Fruit fly (Drosophila melanogaster) whole organism, wandering third instar larva: ENCODE measurements around the gene Amnionless.

Source experiments
- Abd-B ChIP-seq: fragments of >200 bp; optimal IDR thresholded peaks from 2 replicates; lab custom pipeline; 2017; ENCODE audit warnings: missing biosample characterization, missing genetic modification characterization
- CG32264 ChIP-seq: fragments of 200-800 bp; sonication (Bioruptor generic); optimal IDR thresholded peaks from 2 replicates; lab custom pipeline; 2016; ENCODE audit warnings: missing biosample characterization, missing genetic modification characterization
- CG9705 ChIP-seq: fragments of 200-800 bp; sonication (Bioruptor generic); optimal IDR thresholded peaks from 2 replicates; lab custom pipeline; 2018; ENCODE audit warnings: missing biosample characterization, mild to moderate bottlenecking, missing genetic modification characterization
- CrebA ChIP-seq: fragments of 200-800 bp; sonication (Bioruptor generic); optimal IDR thresholded peaks from 2 replicates; lab custom pipeline; 2016; ENCODE audit warnings: missing biosample characterization, mild to moderate bottlenecking, missing genetic modification characterization, borderline replicate concordance
- Dfd ChIP-seq: fragments of >200 bp; optimal IDR thresholded peaks from 2 replicates; lab custom pipeline; 2017; ENCODE audit warnings: missing biosample characterization, missing genetic modification characterization
- Dif ChIP-seq: fragments of 200-275, 200-300 bp; sonication (Bioruptor generic); optimal IDR thresholded peaks from 2 replicates; lab custom pipeline; 2018; ENCODE audit warnings: missing biosample characterization, missing genetic modification characterization; ENCODE audit not compliant: partially characterized antibody
- GATAd ChIP-seq: sonication (Bioruptor generic); optimal IDR thresholded peaks from 2 replicates; lab custom pipeline; 2016; ENCODE audit warnings: missing biosample characterization, missing genetic modification characterization
- HLH106 ChIP-seq: fragments of 200-800 bp; optimal IDR thresholded peaks from 3 replicates; lab custom pipeline; 2019; ENCODE audit warnings: missing biosample characterization, mild to moderate bottlenecking, missing genetic modification characterization, moderate library complexity
- Hnf4 ChIP-seq: fragments of 200-800 bp; sonication (Bioruptor generic); optimal IDR thresholded peaks from 2 replicates; lab custom pipeline; 2016; ENCODE audit warnings: missing biosample characterization, mild to moderate bottlenecking, missing genetic modification characterization
- Hr78 ChIP-seq: fragments of >200 bp; optimal IDR thresholded peaks from 2 replicates; lab custom pipeline; 2017; ENCODE audit warnings: missing biosample characterization, missing genetic modification characterization
- Hr83 ChIP-seq: fragments of 200-300 bp; sonication (Bioruptor generic); optimal IDR thresholded peaks from 2 replicates; lab custom pipeline; 2016; ENCODE audit warnings: missing biosample characterization, mild to moderate bottlenecking, missing genetic modification characterization, moderate library complexity; ENCODE audit not compliant: poor library complexity, severe bottlenecking
- Jra ChIP-seq: sonication (Bioruptor generic); optimal IDR thresholded peaks from 2 replicates; lab custom pipeline; 2016; ENCODE audit warnings: missing biosample characterization, missing genetic modification characterization
- Mio ChIP-seq: sonication (Bioruptor generic); optimal IDR thresholded peaks from 2 replicates; lab custom pipeline; 2016; ENCODE audit warnings: missing biosample characterization, missing genetic modification characterization
- Myc ChIP-seq: fragments of >200 bp; optimal IDR thresholded peaks from 2 replicates; lab custom pipeline; 2017
- N ChIP-seq: fragments of >200 bp; optimal IDR thresholded peaks from 2 replicates; lab custom pipeline; 2018; ENCODE audit warnings: missing biosample characterization, missing external identifiers, missing genetic modification characterization
- OdsH ChIP-seq: fragments of 200-800 bp; sonication (Bioruptor generic); optimal IDR thresholded peaks from 2 replicates; lab custom pipeline; 2016; ENCODE audit warnings: missing biosample characterization, mild to moderate bottlenecking, missing genetic modification characterization
- Rel ChIP-seq, 2 experiments: fragments of 200-800 bp; sonication (Bioruptor generic) in 1 of 2; optimal IDR thresholded peaks; 2 replicates in 1 of 2; 3 replicates in 1 of 2; lab custom pipeline; 2016 to 2019; ENCODE audit warnings: mild to moderate bottlenecking in 2 of 2, missing biosample characterization in 2 of 2, missing genetic modification characterization in 2 of 2, moderate library complexity in 1 of 2
- Sp1 ChIP-seq: fragments of 200-800 bp; sonication (Bioruptor generic); optimal IDR thresholded peaks from 3 replicates; lab custom pipeline; 2019; ENCODE audit warnings: missing biosample characterization, mild to moderate bottlenecking, missing genetic modification characterization, moderate library complexity
- Vsx2 ChIP-seq: fragments of 200-300, 225-300 bp; sonication (Bioruptor generic); optimal IDR thresholded peaks from 2 replicates; lab custom pipeline; 2018; ENCODE audit warnings: missing biosample characterization, missing genetic modification characterization; ENCODE audit not compliant: partially characterized antibody
- br ChIP-seq: fragments of 200-800 bp; sonication (Bioruptor generic); optimal IDR thresholded peaks from 2 replicates; lab custom pipeline; 2016; ENCODE audit warnings: missing biosample characterization, missing genetic modification characterization
- brk ChIP-seq: fragments of 200-800 bp; sonication (Bioruptor generic); optimal IDR thresholded peaks from 2 replicates; lab custom pipeline; 2016; ENCODE audit warnings: missing biosample characterization, mild to moderate bottlenecking, missing genetic modification characterization
- dl ChIP-seq, 2 experiments: fragments of 175-275, 200-275 bp in 1 of 2; fragments of 200-275 bp in 1 of 2; sonication (Bioruptor generic); optimal IDR thresholded peaks; lab custom pipeline; 2018; ENCODE audit warnings: mild to moderate bottlenecking in 2 of 2, missing biosample characterization in 2 of 2, missing genetic modification characterization in 2 of 2, moderate library complexity in 2 of 2; ENCODE audit not compliant: partially characterized antibody in 2 of 2, insufficient read depth in 1 of 2
- dmrt93B ChIP-seq: fragments of 200-800 bp; sonication (Bioruptor generic); optimal IDR thresholded peaks from 2 replicates; lab custom pipeline; 2018; ENCODE audit warnings: missing biosample characterization, mild to moderate bottlenecking, missing genetic modification characterization
- ey ChIP-seq: fragments of 200-800 bp; sonication (Bioruptor generic); optimal IDR thresholded peaks from 2 replicates; lab custom pipeline; 2016; ENCODE audit warnings: missing biosample characterization, missing genetic modification characterization
- foxo ChIP-seq, 2 experiments: fragments of 200-800 bp; sonication (Bioruptor generic); optimal IDR thresholded peaks; 2 replicates in 1 of 2; 3 replicates in 1 of 2; lab custom pipeline; 2016 to 2017; ENCODE audit warnings: missing biosample characterization in 2 of 2, missing genetic modification characterization in 2 of 2
- fru ChIP-seq: fragments of 200-800 bp; sonication (Bioruptor generic); optimal IDR thresholded peaks from 3 replicates; lab custom pipeline; 2016; ENCODE audit warnings: missing biosample characterization, mild to moderate bottlenecking, missing genetic modification characterization
- pan ChIP-seq: fragments of >200 bp; optimal IDR thresholded peaks from 2 replicates; lab custom pipeline; 2017
- psq ChIP-seq: fragments of 200-800 bp; sonication (Bioruptor generic); optimal IDR thresholded peaks from 3 replicates; lab custom pipeline; 2017; ENCODE audit warnings: missing biosample characterization, mild to moderate bottlenecking, missing genetic modification characterization, moderate library complexity
- sage ChIP-seq: fragments of 200-800 bp; sonication (Bioruptor generic); optimal IDR thresholded peaks from 2 replicates; lab custom pipeline; 2016; ENCODE audit warnings: missing biosample characterization, mild to moderate bottlenecking, missing genetic modification characterization
- sv ChIP-seq: fragments of 200-800 bp; sonication (Bioruptor generic); optimal IDR thresholded peaks from 3 replicates; lab custom pipeline; 2016; ENCODE audit warnings: missing biosample characterization, missing genetic modification characterization
- usp ChIP-seq: fragments of >200 bp; optimal IDR thresholded peaks from 2 replicates; lab custom pipeline; 2017; ENCODE audit warnings: missing biosample characterization, missing genetic modification characterization
- woc ChIP-seq: sonication (Bioruptor generic); optimal IDR thresholded peaks from 2 replicates; lab custom pipeline; 2016; ENCODE audit warnings: missing biosample characterization, mild to moderate bottlenecking, missing genetic modification characterization

The Amnionless gene

DNA sequence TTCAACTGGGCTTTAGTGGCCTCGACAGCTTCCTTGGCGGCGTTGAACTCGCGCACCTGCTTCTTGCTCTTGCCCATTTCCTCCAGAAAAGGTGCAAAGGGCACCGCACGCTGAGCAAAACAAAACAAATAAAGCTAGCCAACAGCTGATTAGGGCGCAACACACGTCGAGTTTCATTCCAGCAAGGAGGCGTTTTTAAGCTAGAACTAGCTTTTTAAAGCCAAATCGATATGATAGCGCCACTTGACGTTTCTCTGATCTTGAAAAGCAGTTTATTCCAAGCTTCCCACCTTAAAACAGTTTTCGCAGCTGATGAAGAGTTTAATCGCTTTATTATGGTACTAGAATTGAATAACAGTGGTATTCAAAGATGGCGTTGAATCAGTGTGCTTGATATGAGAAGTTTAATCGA, 5.9 kb downstream of the Amnionless start, which contains the start of gene CG11601:
TSS of gene CG11601 (minus strand) at position 199 of the 412 bp plus-strand sequence.
- TF ChIP-seq sv (GFP tag; lab: Kevin White, UChicago): peak; percentile 25
- peak; percentile 36 for TF ChIP-seq HLH106 (tag; lab: Kevin White, UChicago)
- TF ChIP-seq Rel (GFP tag; optimal IDR thresholded peaks at IDR 0.05; lab: Kevin White, UChicago): no peak
- peak; percentile 17 for TF ChIP-seq Rel (tag; optimal IDR thresholded peaks at IDR 0.05; lab: Kevin White, UChicago)
- TF ChIP-seq Dfd (GFP tag; lab: Kevin White, UChicago): no peak
- peak in 1 of 2 experiments; percentile 15 for TF ChIP-seq foxo (GFP tag; optimal IDR thresholded peaks at IDR 0.05; lab: Kevin White, UChicago)
- peak; percentile 86 for TF ChIP-seq Myc
- TF ChIP-seq CrebA (GFP tag; lab: Kevin White, UChicago): no peak
- no peak for TF ChIP-seq fru (GFP tag; lab: Kevin White, UChicago)
- TF ChIP-seq Jra: no peak
- TF ChIP-seq Sp1: peak; percentile 45
- TF ChIP-seq dmrt93B (GFP tag; lab: Kevin White, UChicago): no peak
- TF ChIP-seq brk (GFP tag; lab: Kevin White, UChicago): no peak
- TF ChIP-seq Hr78 (GFP tag; lab: Kevin White, UChicago): no peak
- TF ChIP-seq Hr83: peak; percentile 37
- no peak for TF ChIP-seq CG9705
- peak; percentile 65 to 92 for TF ChIP-seq dl (GFP tag; optimal IDR thresholded peaks at IDR 0.05; lab: Kevin White, UChicago; ENCODE audit: insufficient read depth in 1 of 2, partially characterized antibody in 2 of 2)
- TF ChIP-seq CG32264 (GFP tag; lab: Kevin White, UChicago): no peak
- TF ChIP-seq Dif (GFP tag; lab: Kevin White, UChicago): peak; percentile 97
- TF ChIP-seq ey: peak; percentile 14
- peak; percentile 99 for TF ChIP-seq Vsx2
- peak; percentile 60 for TF ChIP-seq Hnf4 (GFP tag; lab: Kevin White, UChicago)
- peak; percentile 78 for TF ChIP-seq psq (GFP tag; lab: Kevin White, UChicago)
- TF ChIP-seq OdsH (GFP tag; lab: Kevin White, UChicago): peak; percentile 8

DNA sequence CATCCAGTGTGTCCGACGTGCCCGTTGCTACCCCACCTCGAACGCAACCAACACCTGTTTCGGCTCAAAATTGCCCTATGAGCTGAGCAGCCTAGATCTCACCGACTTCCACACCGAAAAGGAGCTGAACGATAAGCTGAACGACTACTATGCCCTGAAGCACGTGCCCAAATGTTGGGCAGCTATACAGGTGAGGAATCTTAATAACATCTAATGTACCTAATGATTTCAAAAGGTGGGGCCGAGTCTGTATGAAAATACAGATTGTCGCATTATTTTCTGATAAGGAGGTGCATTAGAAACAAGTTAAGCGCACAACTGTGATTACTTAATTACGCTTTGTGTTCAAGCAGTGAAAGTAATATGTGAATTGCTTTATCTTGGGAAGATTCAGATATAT, 10.8 kb downstream of the Amnionless start, which contains the start of gene CG17078:
TSS of gene CG17078 (minus strand) at position 101 of the 400 bp plus-strand sequence.
- no peak for TF ChIP-seq psq (GFP tag; lab: Kevin White, UChicago)
- TF ChIP-seq Dfd (GFP tag; lab: Kevin White, UChicago): no peak
- no peak for TF ChIP-seq HLH106 (tag; lab: Kevin White, UChicago)
- TF ChIP-seq Rel (GFP tag; optimal IDR thresholded peaks at IDR 0.05; lab: Kevin White, UChicago): no peak
- no peak for TF ChIP-seq Rel (tag; optimal IDR thresholded peaks at IDR 0.05; lab: Kevin White, UChicago)
- no peak for TF ChIP-seq GATAd (GFP tag; lab: Kevin White, UChicago)
- TF ChIP-seq OdsH (GFP tag; lab: Kevin White, UChicago): no peak

DNA sequence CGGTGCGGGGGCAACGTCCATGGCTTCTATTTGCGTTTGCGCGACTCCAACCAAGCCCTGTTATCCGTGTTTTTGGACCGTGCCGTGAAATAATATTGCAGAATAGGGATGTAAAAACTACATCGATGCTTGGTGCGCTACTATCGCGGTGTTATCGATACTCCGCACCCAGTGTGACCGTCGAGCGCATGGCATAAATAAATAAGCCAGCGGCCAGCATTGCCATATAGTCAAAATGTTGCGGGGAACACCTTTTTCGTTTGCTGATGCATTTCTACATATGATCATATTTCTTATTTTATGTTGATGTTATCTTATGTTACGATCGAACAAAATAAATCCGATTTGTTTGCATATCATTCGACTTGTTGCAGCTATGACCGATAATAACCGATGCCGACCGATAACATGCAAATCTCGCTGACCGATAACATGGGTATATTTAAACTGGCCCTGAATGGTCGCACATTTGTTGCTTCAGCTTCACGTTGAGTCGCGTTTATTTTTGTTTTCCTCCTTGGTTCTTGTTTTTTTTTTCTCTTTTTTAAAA, 11.7 kb downstream of the Amnionless start, which contains the start of gene smo:
TSS of gene smo (plus strand) at position 461 of the 550 bp plus-strand sequence.
- TF ChIP-seq Rel (GFP tag; optimal IDR thresholded peaks at IDR 0.05; lab: Kevin White, UChicago): no peak
- TF ChIP-seq Rel (tag; optimal IDR thresholded peaks at IDR 0.05; lab: Kevin White, UChicago): peak; percentile 87
- peak; percentile 25 for TF ChIP-seq ey
- no peak for TF ChIP-seq Mio (GFP tag; lab: Kevin White, UChicago)
- no peak for TF ChIP-seq usp (GFP tag; lab: Kevin White, UChicago)
- TF ChIP-seq Hr83: peak; percentile 49
- TF ChIP-seq Myc: peak; percentile 46
- TF ChIP-seq Jra: peak; percentile 5
- peak; percentile 7 for TF ChIP-seq HLH106 (tag; lab: Kevin White, UChicago)

DNA sequence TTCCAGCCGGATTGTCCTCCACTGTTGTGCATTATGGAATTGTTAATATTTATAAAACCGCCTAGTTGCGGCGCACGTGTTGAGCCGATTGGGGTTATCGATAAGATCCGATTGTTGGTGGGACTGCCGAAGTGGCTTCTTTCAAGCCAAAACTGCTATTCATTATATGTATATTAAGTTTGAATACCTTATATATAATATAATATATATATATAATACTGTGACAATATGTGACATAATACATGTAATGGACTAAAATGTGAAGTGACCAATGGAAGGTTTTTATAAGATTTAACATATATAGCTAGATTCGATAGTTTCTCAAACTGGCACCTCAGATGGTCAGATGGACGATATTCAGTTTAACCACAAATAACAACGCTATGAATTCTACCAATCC, 15.3 kb downstream of the Amnionless start, which contains the start of the genes mbm and CG11555:
TSS of gene mbm (minus strand) at position 113 of the 400 bp plus-strand sequence.
TSS of gene CG11555 (plus strand) at position 234 of the 400 bp plus-strand sequence.
- TF ChIP-seq ey (no peak), HLH106 (tag; lab: Kevin White, UChicago) (peak; percentile 56), Sp1 (peak; percentile 40), Dfd (GFP tag; lab: Kevin White, UChicago) (no peak), Rel (GFP tag; optimal IDR thresholded peaks at IDR 0.05; lab: Kevin White, UChicago) (no peak), Rel (tag; optimal IDR thresholded peaks at IDR 0.05; lab: Kevin White, UChicago) (peak; percentile 6), Myc (peak; percentile 94), fru (GFP tag; lab: Kevin White, UChicago) (no peak)

DNA sequence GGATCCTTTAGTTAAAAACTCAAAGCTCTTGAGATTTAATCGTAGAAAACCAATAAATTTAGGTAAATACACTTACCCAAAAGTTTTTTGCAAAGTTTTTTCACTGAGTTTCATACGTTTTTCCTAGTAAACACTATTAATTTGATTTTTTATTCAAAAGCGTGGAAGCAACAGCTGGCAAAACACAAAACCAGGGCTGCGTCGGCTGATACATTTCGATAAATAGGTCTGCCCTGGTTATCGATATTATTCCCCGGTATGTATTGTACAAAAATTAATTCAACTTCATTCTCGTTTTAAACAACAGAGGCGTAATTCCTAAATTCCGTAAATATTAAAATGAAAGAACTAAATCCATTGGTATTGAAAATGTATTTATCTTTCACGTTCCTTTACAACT, 17.4 kb downstream of the Amnionless start, which contains the start of gene Dus1:
TSS of gene Dus1 (minus strand) at position 192 of the 400 bp plus-strand sequence.
- TF ChIP-seq br (GFP tag; lab: Kevin White, UChicago) (no peak), Abd-B (no peak), Hr78 (GFP tag; lab: Kevin White, UChicago) (no peak), N (GFP tag; lab: Kevin White, UChicago) (no peak), Rel (GFP tag; optimal IDR thresholded peaks at IDR 0.05; lab: Kevin White, UChicago) (no peak), Rel (tag; optimal IDR thresholded peaks at IDR 0.05; lab: Kevin White, UChicago) (no peak), foxo (GFP tag; optimal IDR thresholded peaks at IDR 0.05; lab: Kevin White, UChicago) (no peak), sage (GFP tag; lab: Kevin White, UChicago) (no peak), pan (lab: Kevin White, UChicago) (no peak), OdsH (GFP tag; lab: Kevin White, UChicago) (no peak), Jra (no peak), woc (GFP tag; lab: Kevin White, UChicago) (no peak), brk (GFP tag; lab: Kevin White, UChicago) (no peak), usp (GFP tag; lab: Kevin White, UChicago) (no peak), GATAd (GFP tag; lab: Kevin White, UChicago) (no peak)
